Worm (Caenorhabditis elegans): Measurements from ENCODE around the gene F18E3.12.
A peak's percentile ranks its signal among the peaks of the same experiment; 100 is the strongest.

F18E3.12 gene

ce11 chrV:7408520-7408919 lies 6.3 kb upstream of the F18E3.12 start, which contains the start of gene srt-6:
Gene srt-6 (minus strand): TSS chrV:7408814.
- no peak for TF ChIP-seq flh-1 (GFP tag; optimal IDR thresholded peaks at IDR 0.05)
- no peak for TF ChIP-seq pha-4 (tag; optimal IDR thresholded peaks at IDR 0.05)
- peak; percentile 91 for TF ChIP-seq zip-8 (tag; optimal IDR thresholded peaks at IDR 0.05)
- TF ChIP-seq elt-3 (tag; optimal IDR thresholded peaks at IDR 0.05) = no peak
- no peak for TF ChIP-seq ces-1 (GFP tag; optimal IDR thresholded peaks at IDR 0.05)
- TF ChIP-seq tbx-8 (GFP tag; optimal IDR thresholded peaks at IDR 0.05) = no peak

- no peak for TF ChIP-seq mab-5 (tag; optimal IDR thresholded peaks at IDR 0.05)
- TF ChIP-seq ham-2 (GFP tag; optimal IDR thresholded peaks at IDR 0.05) = no peak
- TF ChIP-seq nhr-12 (tag; optimal IDR thresholded peaks at IDR 0.05) = no peak
- TF ChIP-seq unc-39 (tag; optimal IDR thresholded peaks at IDR 0.05) = no peak
- TF ChIP-seq pha-4 (tag; optimal IDR thresholded peaks at IDR 0.05) = no peak
- TF ChIP-seq elt-1 (tag; optimal IDR thresholded peaks at IDR 0.05; ENCODE audit: borderline replicate concordance, insufficient read depth) = no peak
- no peak for TF ChIP-seq sptf-1 (tag; optimal IDR thresholded peaks at IDR 0.05)
- TF ChIP-seq mls-2 (tag; optimal IDR thresholded peaks at IDR 0.05) = no peak
- TF ChIP-seq hlh-1 (tag; optimal IDR thresholded peaks at IDR 0.05) = no peak
- TF ChIP-seq nhr-76 (tag; optimal IDR thresholded peaks at IDR 0.05) = no peak
- TF ChIP-seq tbx-8 (GFP tag; optimal IDR thresholded peaks at IDR 0.05) = no peak
- TF ChIP-seq ztf-11 (tag; optimal IDR thresholded peaks at IDR 0.05) = no peak
- no peak for TF ChIP-seq unc-120 (tag; optimal IDR thresholded peaks at IDR 0.05; ENCODE audit: poor library complexity, severe bottlenecking)
Measured at ce11 chrV:7409599-7409998, 5.2 kb upstream of the F18E3.12 start, which contains the start of gene R13D7.2. Gene R13D7.2 (plus strand): TSS chrV:7409899.

DNA sequence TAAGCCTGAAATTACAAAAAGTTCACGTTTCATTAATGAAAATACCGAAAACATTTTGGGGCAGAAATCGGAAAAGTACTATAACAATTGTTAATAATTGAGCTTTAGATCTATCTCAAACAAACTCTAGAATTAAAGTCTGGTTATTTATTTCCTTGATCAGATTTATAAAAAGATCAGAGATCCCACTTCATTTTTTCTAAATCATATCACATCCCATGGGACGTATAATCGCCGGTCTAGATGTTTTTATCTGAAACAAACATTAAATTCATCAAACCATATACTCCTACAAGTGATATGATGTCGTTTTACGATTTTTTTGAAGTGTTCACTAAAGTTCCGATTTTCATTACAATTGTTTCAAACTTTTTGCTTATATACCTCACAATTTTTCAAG lies 3.1 kb upstream of the F18E3.12 start, which contains the start of gene str-41:
Gene str-41, plus strand, starts transcription at position 301 of the 400 bp plus-strand sequence.
- TF ChIP-seq tbx-8 (GFP tag; optimal IDR thresholded peaks at IDR 0.05) = no peak

DNA sequence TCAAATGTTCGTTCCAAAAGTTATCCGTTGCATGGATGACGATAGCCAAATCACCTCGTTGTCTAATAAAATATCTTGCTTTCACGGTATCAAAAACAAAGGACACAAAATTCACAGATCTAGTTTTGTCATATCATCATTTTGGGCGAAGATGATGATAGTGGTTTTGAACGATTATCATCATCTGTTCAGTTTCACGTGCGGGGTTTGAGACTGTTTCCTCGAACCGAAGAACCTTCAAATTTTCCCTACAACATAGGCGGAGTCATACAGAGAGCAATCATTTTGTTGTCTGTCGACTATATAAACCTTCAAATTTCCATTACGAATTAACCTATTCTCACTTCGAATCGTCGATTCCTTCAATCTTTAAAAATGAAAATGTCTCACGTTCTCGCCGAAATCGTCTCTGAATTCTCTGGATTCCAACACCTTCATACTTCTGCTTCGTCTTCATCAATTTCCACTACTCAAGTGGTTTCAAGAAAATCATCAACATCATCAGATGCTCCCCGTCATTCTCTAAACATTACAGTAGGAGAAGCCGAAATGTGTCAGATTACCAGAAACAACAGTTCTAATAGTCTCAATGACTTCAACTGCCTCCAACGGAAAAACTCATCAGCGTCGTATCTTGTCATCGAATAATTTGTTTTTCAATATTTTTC lies 1.5 kb upstream of the F18E3.12 start, which contains the start of gene F18E3.11:
Gene F18E3.11, plus strand, starts transcription at position 376 of the 668 bp plus-strand sequence.
- no peak for TF ChIP-seq M03D4.4 (tag; optimal IDR thresholded peaks at IDR 0.05)
- TF ChIP-seq elt-3 (tag; optimal IDR thresholded peaks at IDR 0.05) = no peak
- no peak for TF ChIP-seq nhr-76 (tag; optimal IDR thresholded peaks at IDR 0.05)
- TF ChIP-seq lin-13 (tag; optimal IDR thresholded peaks at IDR 0.05) = no peak
- no peak for TF ChIP-seq lin-32 (GFP tag; optimal IDR thresholded peaks at IDR 0.05)
- no peak for TF ChIP-seq unc-120 (tag; optimal IDR thresholded peaks at IDR 0.05; ENCODE audit: poor library complexity, severe bottlenecking)

- TF ChIP-seq unc-62 (GFP tag; optimal IDR thresholded peaks at IDR 0.05) (peak; percentile 69), elt-3 (tag; optimal IDR thresholded peaks at IDR 0.05) (peak; percentile 22), unc-39 (tag; optimal IDR thresholded peaks at IDR 0.05) (no peak)
Measured at ce11 chrV:7415780-7416428, 1.1 kb downstream of the F18E3.12 start, which contains the start of gene F18E3.13. Gene F18E3.13 (plus strand): TSS chrV:7416164.

ce11 chrV:7416569-7416968 lies 1.8 kb downstream of the F18E3.12 start:
- no peak for TF ChIP-seq nhr-28 (tag; optimal IDR thresholded peaks at IDR 0.05)
- no peak for TF ChIP-seq ztf-11 (tag; optimal IDR thresholded peaks at IDR 0.05)
- no peak for TF ChIP-seq unc-39 (tag; optimal IDR thresholded peaks at IDR 0.05)
- no peak for TF ChIP-seq M03D4.4 (tag; optimal IDR thresholded peaks at IDR 0.05)
- TF ChIP-seq lin-13 (tag; optimal IDR thresholded peaks at IDR 0.05) = no peak
- no peak for TF ChIP-seq snpc-4 (tag; optimal IDR thresholded peaks at IDR 0.05)
- TF ChIP-seq mls-2 (tag; optimal IDR thresholded peaks at IDR 0.05) = no peak
- no peak for TF ChIP-seq tbx-8 (GFP tag; optimal IDR thresholded peaks at IDR 0.05)
- TF ChIP-seq ceh-39 (tag; optimal IDR thresholded peaks at IDR 0.05) = no peak
- no peak for TF ChIP-seq mab-5 (tag; optimal IDR thresholded peaks at IDR 0.05)
- TF ChIP-seq elt-3 (tag; optimal IDR thresholded peaks at IDR 0.05) = no peak
- no peak for TF ChIP-seq unc-62 (GFP tag; optimal IDR thresholded peaks at IDR 0.05)
- TF ChIP-seq elt-1 (tag; optimal IDR thresholded peaks at IDR 0.05; ENCODE audit: borderline replicate concordance, insufficient read depth) = no peak
- TF ChIP-seq sem-2 (GFP tag; optimal IDR thresholded peaks at IDR 0.05) = no peak
- TF ChIP-seq hlh-1 (tag; optimal IDR thresholded peaks at IDR 0.05) = no peak
- TF ChIP-seq nhr-12 (tag; optimal IDR thresholded peaks at IDR 0.05) = no peak

All from whole organism, mixed stage, embryonic.